Worm (Caenorhabditis elegans): ENCODE data around the gene E03H12.5.

DNA sequence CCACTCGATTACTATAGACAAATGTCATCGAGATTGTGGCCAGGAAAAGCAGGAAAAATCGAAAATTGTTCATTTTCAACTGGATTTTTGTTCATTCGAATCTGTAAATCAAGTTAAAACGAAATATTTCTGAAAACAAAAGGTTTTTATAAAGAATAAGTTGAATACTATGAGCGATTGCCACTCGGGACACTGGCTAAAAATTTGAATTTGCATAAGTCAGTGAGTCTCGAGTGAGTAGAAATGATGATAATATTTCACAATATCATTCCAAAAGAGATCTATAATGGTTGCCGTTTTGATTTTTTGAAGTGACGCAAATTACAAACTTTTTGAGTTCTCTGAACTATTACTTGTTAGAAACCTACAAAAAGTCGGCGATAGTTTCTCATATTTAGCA is 43.5 kb downstream of the E03H12.5 start, which contains the start of gene T28H11.8:
- TF ChIP-seq ama-1 (optimal IDR thresholded peaks at IDR 0.05) (no peak), hnd-1 (tag; optimal IDR thresholded peaks at IDR 0.05) (no peak), B0310.2 (tag; optimal IDR thresholded peaks at IDR 0.05) (no peak), sea-1 (GFP tag; conservative IDR thresholded peaks at IDR 0.05) (no peak), hmbx-1 (tag; optimal IDR thresholded peaks at IDR 0.05) (no peak), ceh-36 (tag; optimal IDR thresholded peaks at IDR 0.05) (no peak), tbx-11 (GFP tag; IDR thresholded peaks at IDR 0.05) (no peak), pes-1 (GFP tag; IDR thresholded peaks at IDR 0.05) (no peak), tbx-37 (GFP tag; conservative IDR thresholded peaks at IDR 0.05) (no peak)

Measured in whole organism, early embryonic.